Worm (Caenorhabditis elegans): ENCODE results near the gene T25D1.1.

DNA sequence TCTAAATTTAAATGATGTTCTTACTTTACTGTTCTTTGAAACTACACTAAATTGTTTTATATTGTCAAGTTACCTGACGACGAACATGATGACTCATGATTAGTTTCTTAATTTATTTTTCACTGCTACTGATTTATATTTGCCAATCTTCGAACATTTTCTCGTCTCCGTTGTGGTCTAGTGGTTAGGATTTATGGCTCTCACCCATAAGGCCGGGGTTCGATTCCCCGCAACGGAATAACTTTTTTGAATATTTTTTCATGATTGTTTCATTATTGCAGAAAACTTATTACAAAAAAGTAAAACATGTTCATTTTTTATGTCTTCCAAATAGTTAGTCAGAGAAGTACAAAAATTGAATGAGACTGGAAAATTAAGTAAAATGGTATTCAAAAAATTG is 39.2 kb downstream of the T25D1.1 start:
- peak; percentile 16 for TF ChIP-seq ceh-27 (GFP tag; optimal IDR thresholded peaks at IDR 0.05)
- TF ChIP-seq lin-40 (tag; optimal IDR thresholded peaks at IDR 0.05), result peak; percentile 38
- no peak for TF ChIP-seq C17E4.6 (GFP tag; IDR thresholded peaks at IDR 0.05)
- no peak for TF ChIP-seq unc-62 (GFP tag; optimal IDR thresholded peaks at IDR 0.05)

Data from whole organism, young adult.